Fruit fly (Drosophila melanogaster): ENCODE data around the gene AdamTS-A.

AdamTS-A gene

DNA sequence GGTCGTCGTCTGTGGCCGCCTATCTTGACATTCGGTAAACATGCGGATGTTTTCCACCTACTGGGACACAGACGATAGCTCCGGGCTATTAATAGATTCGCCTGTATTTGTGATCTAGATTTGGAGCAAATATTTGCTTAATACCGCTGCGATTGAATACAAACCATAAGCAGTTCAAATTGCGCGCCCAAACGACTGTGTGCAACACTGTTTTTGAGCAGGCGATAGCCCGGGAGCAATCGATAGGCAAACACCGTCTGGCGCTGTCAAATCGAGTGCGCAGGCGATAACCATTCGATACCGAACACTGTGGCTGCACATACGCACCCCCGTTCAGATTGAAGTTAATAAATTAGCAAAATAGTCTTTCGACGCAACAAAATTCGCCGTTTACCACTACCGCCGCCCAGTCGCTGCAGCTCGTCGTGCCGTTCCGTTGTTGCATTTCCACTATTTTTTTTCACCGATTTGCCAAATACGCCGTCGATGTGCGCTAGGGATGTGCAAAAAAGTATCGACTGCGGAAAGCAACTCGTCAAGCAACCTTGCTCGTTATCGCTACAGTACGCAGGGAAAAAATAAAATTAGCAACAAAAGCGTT is 67.8 kb downstream of the AdamTS-A start, which contains the start of gene Atx2 (continued):
- TF ChIP-seq nerfin-2 (GFP tag; IDR thresholded peaks at IDR 0.05; ENCODE audit: partially characterized antibody) (peak; percentile 88), Pdp1 (GFP tag; optimal IDR thresholded peaks at IDR 0.05) (peak in 1 of 2 experiments; percentile 31), croc (GFP tag; conservative IDR thresholded peaks at IDR 0.05) (no peak), CG30431 (GFP tag; optimal IDR thresholded peaks at IDR 0.05) (no peak), Gug (GFP tag; IDR thresholded peaks at IDR 0.05) (peak; percentile 30; the same call in 1 of the 4 replicates), Trl (optimal IDR thresholded peaks at IDR 0.05) (no peak), Trl (GFP tag; optimal IDR thresholded peaks at IDR 0.05) (peak; percentile 24), CG1233 (GFP tag; optimal IDR thresholded peaks at IDR 0.05) (peak; percentile 3), sens-2 (GFP tag; IDR thresholded peaks at IDR 0.05) (no peak), CG8924 (tag; optimal IDR thresholded peaks at IDR 0.05) (peak; percentile 18), vfl (GFP tag; optimal IDR thresholded peaks at IDR 0.05) (peak; percentile 49), CG10959 (GFP tag; IDR thresholded peaks at IDR 0.05) (no peak), CG17359 (tag; optimal IDR thresholded peaks at IDR 0.05) (peak; percentile 18), CG10654 (GFP tag; optimal IDR thresholded peaks at IDR 0.05) (peak; percentile 5), CG9727 (GFP tag; optimal IDR thresholded peaks at IDR 0.05) (no peak), CG13123 (GFP tag; optimal IDR thresholded peaks at IDR 0.05) (no peak), CG12236 (GFP tag; optimal IDR thresholded peaks at IDR 0.05) (no peak), pzg (GFP tag; optimal IDR thresholded peaks at IDR 0.05) (peak; percentile 90), CG2202 (tag; optimal IDR thresholded peaks at IDR 0.05) (peak; percentile 24), pum (GFP tag; optimal IDR thresholded peaks at IDR 0.05) (peak; percentile 19), bcd (GFP tag; optimal IDR thresholded peaks at IDR 0.05) (peak; percentile 55), tll (GFP tag; optimal IDR thresholded peaks at IDR 0.05) (no peak), GATAe (GFP tag; conservative IDR thresholded peaks at IDR 0.05) (no peak), cwo (GFP tag; optimal IDR thresholded peaks at IDR 0.05) (no peak), Usf (GFP tag; optimal IDR thresholded peaks at IDR 0.05) (no peak), CG4854 (GFP tag; optimal IDR thresholded peaks at IDR 0.05) (peak; percentile 24), slp2 (GFP tag; optimal IDR thresholded peaks at IDR 0.05) (peak; percentile 5), otp (GFP tag; IDR thresholded peaks at IDR 0.05) (no peak), Asciz (GFP tag; optimal IDR thresholded peaks at IDR 0.05) (peak; percentile 12), Fer1 (GFP tag; optimal IDR thresholded peaks at IDR 0.05) (peak; percentile 18), bab2 (GFP tag; optimal IDR thresholded peaks at IDR 0.05) (peak; percentile 24), Vsx1 (GFP tag; optimal IDR thresholded peaks at IDR 0.05) (no peak), Nf-YA (GFP tag; IDR thresholded peaks at IDR 0.05) (no peak), CG4360 (GFP tag; IDR thresholded peaks at IDR 0.05) (no peak), stc (GFP tag; IDR thresholded peaks at IDR 0.05) (0 out of 2 replicates have a peak, but pooled peaks have one; percentile 22), CG9215 (GFP tag; IDR thresholded peaks at IDR 0.05) (peak; percentile 48), Meics (GFP tag; optimal IDR thresholded peaks at IDR 0.05) (peak; percentile 15), CG30020 (tag; optimal IDR thresholded peaks at IDR 0.05) (peak; percentile 27), ranshi (GFP tag; IDR thresholded peaks at IDR 0.05) (peak; percentile 32; the same call in 1 of the 2 replicates), CG11085 (GFP tag; IDR thresholded peaks at IDR 0.05) (no peak), aop (GFP tag; IDR thresholded peaks at IDR 0.05) (no peak), ems (GFP tag; optimal IDR thresholded peaks at IDR 0.05) (peak; percentile 27), dm (GFP tag; optimal IDR thresholded peaks at IDR 0.05) (peak; percentile 70), CG3838 (GFP tag; optimal IDR thresholded peaks at IDR 0.05) (no peak), Jarid2 (GFP tag; optimal IDR thresholded peaks at IDR 0.05) (peak; percentile 5), pros (GFP tag; optimal IDR thresholded peaks at IDR 0.05) (no peak), CG11504 (tag; optimal IDR thresholded peaks at IDR 0.05) (peak; percentile 19), Abd-B (GFP tag; optimal IDR thresholded peaks at IDR 0.05) (peak; percentile 30), E2f2 (GFP tag; IDR thresholded peaks at IDR 0.05) (peak; percentile 98), Dll (GFP tag; IDR thresholded peaks at IDR 0.05; ENCODE audit: partially characterized antibody) (peak; percentile 95)

All from whole organism, embryonic.